Fruit fly (Drosophila melanogaster): Measurements from ENCODE around the gene CG31789.
A peak's percentile ranks its signal among the peaks of the same experiment; 100 is the strongest.

CG31789 gene

DNA sequence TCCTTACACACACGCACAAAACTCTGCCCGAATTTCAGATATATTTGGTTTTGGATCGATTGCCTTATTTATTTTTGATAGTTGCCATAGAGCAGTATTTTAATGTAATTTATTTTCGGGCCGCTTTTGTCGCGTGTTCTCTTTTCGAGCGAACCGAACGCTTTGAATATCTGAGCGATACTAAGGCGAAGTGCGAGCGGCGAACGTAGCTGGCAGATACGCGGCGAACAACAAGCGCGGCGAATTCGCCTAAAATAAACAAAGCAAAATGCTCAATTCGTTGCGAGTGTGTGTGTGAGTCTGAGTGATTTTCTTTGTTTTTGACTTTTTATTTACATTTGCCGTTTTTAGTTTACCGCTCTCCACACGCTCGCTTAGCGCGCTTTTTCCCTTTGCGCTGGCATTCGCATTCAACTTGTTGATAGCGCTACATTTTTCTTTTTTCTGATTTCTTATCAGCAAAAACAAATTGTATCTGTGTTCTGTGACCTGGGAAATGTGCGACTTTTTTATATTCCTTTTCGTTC is 42.6 kb upstream of the CG31789 start (continued):
- TF ChIP-seq Poxn (GFP tag; IDR thresholded peaks at IDR 0.05) (no peak), CG14667 (GFP tag; IDR thresholded peaks at IDR 0.05) (no peak), HmgD (GFP tag; optimal IDR thresholded peaks at IDR 0.05) (no peak), tgo (GFP tag; IDR thresholded peaks at IDR 0.05) (no peak), Hr78 (GFP tag; optimal IDR thresholded peaks at IDR 0.05) (peak in 1 of 2 experiments; percentile 81), ranshi (GFP tag; IDR thresholded peaks at IDR 0.05) (no peak), Lpt (GFP tag; optimal IDR thresholded peaks at IDR 0.05) (no peak), CG4360 (GFP tag; IDR thresholded peaks at IDR 0.05) (no peak), Vsx1 (GFP tag; optimal IDR thresholded peaks at IDR 0.05) (no peak), nom (GFP tag; optimal IDR thresholded peaks at IDR 0.05) (peak; percentile 94), ash1 (GFP tag; optimal IDR thresholded peaks at IDR 0.05) (no peak), klu (GFP tag; IDR thresholded peaks at IDR 0.05) (no peak), gsb-n (tag; optimal IDR thresholded peaks at IDR 0.05) (no peak), pros (GFP tag; optimal IDR thresholded peaks at IDR 0.05) (no peak), CG4730 (GFP tag; IDR thresholded peaks at IDR 0.05) (no peak), Oaz (GFP tag; IDR thresholded peaks at IDR 0.05) (no peak), gfzf (GFP tag; optimal IDR thresholded peaks at IDR 0.05) (no peak), CG31224 (GFP tag; IDR thresholded peaks at IDR 0.05) (no peak), sens (GFP tag) (peak; percentile 76), CG10979 (tag; optimal IDR thresholded peaks at IDR 0.05) (no peak), CG3726 (GFP tag; IDR thresholded peaks at IDR 0.05) (no peak), Hmr (GFP tag; optimal IDR thresholded peaks at IDR 0.05) (peak; percentile 35), crol (GFP tag; IDR thresholded peaks at IDR 0.05) (no peak), fd3F (GFP tag; optimal IDR thresholded peaks at IDR 0.05) (no peak), CG9727 (GFP tag; optimal IDR thresholded peaks at IDR 0.05) (no peak), Hr51 (GFP tag; optimal IDR thresholded peaks at IDR 0.05) (no peak), gt (GFP tag; IDR thresholded peaks at IDR 0.05) (no peak), tup (GFP tag; optimal IDR thresholded peaks at IDR 0.05) (no peak), CG7372 (GFP tag; IDR thresholded peaks at IDR 0.05) (no peak), CG11723 (GFP tag; optimal IDR thresholded peaks at IDR 0.05) (no peak), CG9609 (GFP tag; optimal IDR thresholded peaks at IDR 0.05) (no peak), Ets97D (GFP tag; optimal IDR thresholded peaks at IDR 0.05) (no peak), CG13424 (tag; optimal IDR thresholded peaks at IDR 0.05) (no peak), Six4 (GFP tag; optimal IDR thresholded peaks at IDR 0.05) (no peak), CG1602 (GFP tag; optimal IDR thresholded peaks at IDR 0.05) (no peak), jigr1 (GFP tag; IDR thresholded peaks at IDR 0.05) (no peak), dysf (GFP tag; IDR thresholded peaks at IDR 0.05) (no peak), CG14965 (GFP tag; optimal IDR thresholded peaks at IDR 0.05; ENCODE audit: borderline replicate concordance) (no peak), en (GFP tag; optimal IDR thresholded peaks at IDR 0.05) (no peak), Ada2b (GFP tag; IDR thresholded peaks at IDR 0.05) (no peak), CG10654 (GFP tag; optimal IDR thresholded peaks at IDR 0.05) (no peak), CG15269 (tag; optimal IDR thresholded peaks at IDR 0.05) (no peak), CG14014 (GFP tag; IDR thresholded peaks at IDR 0.05) (no peak), CG30403 (GFP tag; optimal IDR thresholded peaks at IDR 0.05) (no peak), stwl (tag; optimal IDR thresholded peaks at IDR 0.05) (no peak), CG10543 (GFP tag; optimal IDR thresholded peaks at IDR 0.05) (peak; percentile 56), CG2116 (GFP tag; optimal IDR thresholded peaks at IDR 0.05) (no peak), Fer2 (tag; optimal IDR thresholded peaks at IDR 0.05) (no peak), gro (GFP tag; optimal IDR thresholded peaks at IDR 0.05) (peak; percentile 47), Myb (GFP tag; optimal IDR thresholded peaks at IDR 0.05) (no peak), prd (optimal IDR thresholded peaks at IDR 0.05) (no peak), prd (GFP tag; IDR thresholded peaks at IDR 0.05) (no peak)
